Worm (Caenorhabditis elegans) whole organism, young adult: ENCODE results near the gene grd-6.

ENCODE experiments used
- D2030.7 ChIP-seq: fragments of 200-800 bp; sonication (Bioruptor generic); IDR thresholded peaks from 2 replicates; pipeline ENCODE4 v1.3.6; 2022; ENCODE audit warnings: missing genetic modification reagents, missing genetic modification characterization, missing compliant biosample characterization
- F37B4.10 ChIP-seq: fragments of 200-800 bp; sonication (Bioruptor generic); IDR thresholded peaks from 2 replicates; pipeline ENCODE4 v1.3.6; 2022; ENCODE audit warnings: missing genetic modification characterization, missing compliant biosample characterization
- F39B2.1 ChIP-seq: fragments of 200-800 bp; sonication (Bioruptor generic); IDR thresholded peaks from 2 replicates; pipeline ENCODE4 v1.3.6; 2022; ENCODE audit warnings: missing genetic modification reagents, missing genetic modification characterization, missing compliant biosample characterization
- F57A8.1 ChIP-seq: fragments of 200-800 bp; sonication (Bioruptor generic); optimal IDR thresholded peaks from 2 replicates; lab custom pipeline; 2018; ENCODE audit warnings: mild to moderate bottlenecking, missing genetic modification characterization, moderate library complexity, missing compliant biosample characterization
- T07F8.4 ChIP-seq: sonication (generic microtip); optimal IDR thresholded peaks from 2 replicates; lab custom pipeline; 2016; ENCODE audit warnings: mild to moderate bottlenecking, missing genetic modification characterization, moderate library complexity, missing compliant biosample characterization
- Y53G8AR.9 ChIP-seq: fragments of 200-800 bp; sonication (Bioruptor generic); conservative IDR thresholded peaks from 2 replicates; pipeline ENCODE4 v1.3.6; 2022; ENCODE audit warnings: missing genetic modification reagents, missing genetic modification characterization, missing compliant biosample characterization
- Y79H2A.3 ChIP-seq: fragments of 200-800 bp; sonication (Bioruptor generic); conservative IDR thresholded peaks from 2 replicates; pipeline ENCODE4 v1.3.6; 2022; ENCODE audit warnings: missing genetic modification reagents, missing genetic modification characterization, missing compliant biosample characterization
- ZK185.1 ChIP-seq: sonication (generic microtip); optimal IDR thresholded peaks from 2 replicates; lab custom pipeline; 2016; ENCODE audit warnings: mild to moderate bottlenecking, missing genetic modification characterization, missing compliant biosample characterization; ENCODE audit not compliant: poor library complexity, severe bottlenecking
- aptf-3 ChIP-seq: fragments of 200-800 bp; sonication (Bioruptor generic); IDR thresholded peaks from 2 replicates; pipeline ENCODE4 v1.3.6; 2022; ENCODE audit warnings: missing genetic modification characterization, missing compliant biosample characterization
- atf-7 ChIP-seq: sonication (generic microtip); optimal IDR thresholded peaks from 2 replicates; lab custom pipeline; 2017; ENCODE audit warnings: mild to moderate bottlenecking, missing genetic modification characterization, missing compliant biosample characterization
- cebp-2 ChIP-seq: fragments of 200-800 bp; sonication (Bioruptor generic); IDR thresholded peaks from 2 replicates; pipeline ENCODE4 v1.3.6; 2022; ENCODE audit warnings: missing genetic modification characterization, missing compliant biosample characterization
- ceh-79 ChIP-seq: sonication (generic microtip); optimal IDR thresholded peaks from 2 replicates; lab custom pipeline; 2017; ENCODE audit warnings: mild to moderate bottlenecking, missing genetic modification characterization, missing compliant biosample characterization
- ceh-91 ChIP-seq: fragments of 200-800 bp; sonication (Bioruptor generic); IDR thresholded peaks from 2 replicates; pipeline ENCODE4 v1.3.6; 2022; ENCODE audit warnings: missing genetic modification reagents, missing genetic modification characterization, missing compliant biosample characterization
- die-1 ChIP-seq: sonication (generic microtip); optimal IDR thresholded peaks from 2 replicates; lab custom pipeline; 2016; ENCODE audit warnings: missing genotype, mild to moderate bottlenecking, missing genetic modification characterization, missing compliant biosample characterization
- dox-1 ChIP-seq: fragments of 200-800 bp; sonication (Bioruptor generic); IDR thresholded peaks from 2 replicates; pipeline ENCODE4 v1.3.6; 2022; ENCODE audit warnings: missing genetic modification reagents, missing genetic modification characterization, missing compliant biosample characterization
- egl-44 ChIP-seq: fragments of 200-800 bp; sonication (Bioruptor generic); IDR thresholded peaks from 2 replicates; pipeline ENCODE4 v1.3.6; 2022; ENCODE audit warnings: missing genetic modification reagents, missing genetic modification characterization, missing compliant biosample characterization
- egrh-3 ChIP-seq: fragments of 200-800 bp; sonication (Bioruptor generic); IDR thresholded peaks from 2 replicates; pipeline ENCODE4 v1.3.6; 2022; ENCODE audit warnings: missing genetic modification reagents, missing genetic modification characterization, missing compliant biosample characterization
- ets-4 ChIP-seq: fragments of 200-800 bp; sonication (Bioruptor generic); optimal IDR thresholded peaks from 2 replicates; lab custom pipeline; 2018; ENCODE audit warnings: mild to moderate bottlenecking, missing genetic modification characterization, missing compliant biosample characterization
- gei-17 ChIP-seq: fragments of 200-800 bp; sonication (Bioruptor generic); optimal IDR thresholded peaks from 2 replicates; lab custom pipeline; 2018; ENCODE audit warnings: mild to moderate bottlenecking, missing genetic modification characterization, missing compliant biosample characterization
- hlh-12 ChIP-seq: sonication (generic microtip); optimal IDR thresholded peaks from 2 replicates; lab custom pipeline; 2016; ENCODE audit warnings: missing genetic modification characterization, missing compliant biosample characterization
- hmg-1.2 ChIP-seq: fragments of 200-800 bp; sonication (Bioruptor generic); IDR thresholded peaks from 2 replicates; pipeline ENCODE4 v1.3.6; 2022; ENCODE audit warnings: missing genetic modification reagents, missing genetic modification characterization, missing compliant biosample characterization
- hrde-1 ChIP-seq: sonication (generic microtip); optimal IDR thresholded peaks from 2 replicates; lab custom pipeline; 2016; ENCODE audit warnings: missing genetic modification characterization, mild to moderate bottlenecking, missing compliant biosample characterization, moderate library complexity, missing genotype, missing genetic modification reagents, borderline replicate concordance
- hsf-1 ChIP-seq: fragments of 200-800 bp; sonication (Bioruptor generic); IDR thresholded peaks from 2 replicates; pipeline ENCODE4 v1.3.6; 2022; ENCODE audit warnings: missing genetic modification reagents, missing genetic modification characterization, missing compliant biosample characterization
- lin-26 ChIP-seq: fragments of 200-800 bp; sonication (Bioruptor generic); IDR thresholded peaks from 2 replicates; pipeline ENCODE4 v1.3.6; 2022; ENCODE audit warnings: missing genetic modification reagents, missing genetic modification characterization, missing compliant biosample characterization
- lin-40 ChIP-seq: sonication (generic microtip); optimal IDR thresholded peaks from 2 replicates; lab custom pipeline; 2016; ENCODE audit warnings: missing genetic modification characterization, mild to moderate bottlenecking, missing compliant biosample characterization, missing genotype, missing genetic modification reagents
- lir-1 ChIP-seq: fragments of 200-800 bp; sonication (Bioruptor generic); conservative IDR thresholded peaks from 2 replicates; pipeline ENCODE4 v1.3.6; 2022; ENCODE audit warnings: missing genetic modification reagents, missing genetic modification characterization, missing compliant biosample characterization
- mes-4 ChIP-seq: sonication (generic microtip); optimal IDR thresholded peaks from 2 replicates; lab custom pipeline; 2016; ENCODE audit warnings: missing genotype, missing genetic modification characterization, missing compliant biosample characterization
- nhr-27 ChIP-seq: fragments of 200-800 bp; sonication (Bioruptor generic); optimal IDR thresholded peaks from 2 replicates; lab custom pipeline; 2018; ENCODE audit warnings: mild to moderate bottlenecking, missing genetic modification characterization, moderate library complexity, missing compliant biosample characterization
- pbrm-1 ChIP-seq: fragments of 200-800 bp; sonication (Bioruptor generic); IDR thresholded peaks from 2 replicates; pipeline ENCODE4 v1.3.6; 2022; ENCODE audit warnings: missing genetic modification reagents, missing genetic modification characterization, missing compliant biosample characterization
- sdz-38 ChIP-seq: sonication (generic microtip); optimal IDR thresholded peaks from 2 replicates; lab custom pipeline; 2016; ENCODE audit warnings: missing genotype, missing genetic modification characterization, missing compliant biosample characterization
- sea-2 ChIP-seq: fragments of 200-800 bp; sonication (Bioruptor generic); IDR thresholded peaks from 2 replicates; pipeline ENCODE4 v1.3.6; 2022; ENCODE audit warnings: missing genetic modification characterization, missing compliant biosample characterization
- somi-1 ChIP-seq: fragments of 200-800 bp; sonication (Bioruptor generic); optimal IDR thresholded peaks from 2 replicates; lab custom pipeline; 2018; ENCODE audit warnings: mild to moderate bottlenecking, missing genetic modification characterization, missing compliant biosample characterization
- sptf-2 ChIP-seq: fragments of 200-800 bp; sonication (Bioruptor generic); optimal IDR thresholded peaks from 2 replicates; lab custom pipeline; 2018; ENCODE audit warnings: mild to moderate bottlenecking, missing genetic modification characterization, missing compliant biosample characterization
- ztf-18 ChIP-seq: sonication (generic microtip); optimal IDR thresholded peaks from 2 replicates; lab custom pipeline; 2016; ENCODE audit warnings: missing genotype, mild to moderate bottlenecking, missing genetic modification characterization, missing compliant biosample characterization

grd-6 gene

ce11 chrV:9181669-9182250 is 39.9 kb upstream of the grd-6 start, which contains the start of gene ptr-1:
TSS of gene ptr-1 (minus strand) at chrV:9181719.
- TF ChIP-seq F37B4.10 (GFP tag; lab: Robert Waterston, UW): 0 out of 2 replicates have a peak, but pooled peaks have one; percentile 44
- TF ChIP-seq mes-4 (tag; lab: Kevin White, UChicago): no peak
- TF ChIP-seq, all 124 proteins: peak for 1

ce11 chrV:9183718-9184441 is 37.8 kb upstream of the grd-6 start:
- no peak for TF ChIP-seq pbrm-1 (GFP tag; lab: Robert Waterston, UW)
- no peak for TF ChIP-seq Y79H2A.3
- TF ChIP-seq lin-40 (tag; lab: Kevin White, UChicago): no peak
- TF ChIP-seq hrde-1 (tag; lab: Kevin White, UChicago): no peak
- TF ChIP-seq, all 124 proteins: peak for 0

ce11 chrV:9186028-9186427 is 35.6 kb upstream of the grd-6 start:
- TF ChIP-seq ceh-79 (tag; lab: Kevin White, UChicago): no peak
- TF ChIP-seq egrh-3 (GFP tag; lab: Robert Waterston, UW): no peak
- TF ChIP-seq ceh-91 (GFP tag; lab: Robert Waterston, UW): no peak
- TF ChIP-seq atf-7: no peak
- no peak for TF ChIP-seq sdz-38
- no peak for TF ChIP-seq ZK185.1 (tag; lab: Kevin White, UChicago)
- TF ChIP-seq egl-44: no peak
- TF ChIP-seq aptf-3 (GFP tag; lab: Robert Waterston, UW): no peak
- no peak for TF ChIP-seq sea-2 (GFP tag; lab: Robert Waterston, UW)
- no peak for TF ChIP-seq nhr-27
- TF ChIP-seq lin-26 (GFP tag; lab: Robert Waterston, UW): no peak
- no peak for TF ChIP-seq hsf-1
- TF ChIP-seq hrde-1 (tag; lab: Kevin White, UChicago): no peak
- TF ChIP-seq dox-1 (GFP tag; lab: Robert Waterston, UW): no peak
- no peak for TF ChIP-seq somi-1 (GFP tag; lab: Kevin White, UChicago)
- TF ChIP-seq die-1 (tag; lab: Kevin White, UChicago): no peak
- no peak for TF ChIP-seq T07F8.4 (tag; lab: Kevin White, UChicago)
- TF ChIP-seq Y53G8AR.9 (GFP tag; lab: Robert Waterston, UW): no peak

ce11 chrV:9191406-9191805 is 30.3 kb upstream of the grd-6 start, which contains the start of gene sphr-1:
TSS of gene sphr-1 (plus strand) at chrV:9191610.
- TF ChIP-seq hmg-1.2 (GFP tag; lab: Robert Waterston, UW) (peak; percentile 65; the same call in 1 of the 2 replicates), hlh-12 (no peak), ets-4 (GFP tag; lab: Kevin White, UChicago) (no peak)

ce11 chrV:9194055-9194454 is 27.6 kb upstream of the grd-6 start:
- TF ChIP-seq lir-1 (GFP tag; lab: Robert Waterston, UW) (no peak), F57A8.1 (no peak), ztf-18 (tag; lab: Kevin White, UChicago) (no peak), D2030.7 (GFP tag; lab: Robert Waterston, UW) (no peak), cebp-2 (GFP tag; lab: Robert Waterston, UW) (no peak), sptf-2 (GFP tag; lab: Kevin White, UChicago) (no peak), F39B2.1 (no peak), ets-4 (GFP tag; lab: Kevin White, UChicago) (no peak), gei-17 (GFP tag; lab: Kevin White, UChicago) (no peak)
